Worm (Caenorhabditis elegans) whole organism, mixed stage, embryonic: ENCODE data around the gene W04G3.13.

Experiments
- blmp-1 ChIP-seq: fragments of 150-350 bp; optimal IDR thresholded peaks from 2 replicates; lab custom pipeline; 2014; ENCODE audit warnings: missing biosample characterization, missing genetic modification characterization
- elt-1 ChIP-seq: sonication (generic microtip); optimal IDR thresholded peaks from 2 replicates; lab custom pipeline; 2017; ENCODE audit warnings: missing genetic modification characterization, mild to moderate bottlenecking, missing compliant biosample characterization, antibody characterized with exemption, moderate library complexity, borderline replicate concordance; ENCODE audit not compliant: insufficient read depth
- ham-2 ChIP-seq: fragments of 200-800 bp; sonication (Bioruptor generic); optimal IDR thresholded peaks from 2 replicates; lab custom pipeline; 2018; ENCODE audit warnings: mild to moderate bottlenecking, missing genetic modification characterization, missing compliant biosample characterization
- mep-1 ChIP-seq: fragments of 150-350 bp; optimal IDR thresholded peaks from 2 replicates; lab custom pipeline; 2017; ENCODE audit warnings: missing biosample characterization, missing genetic modification reagents, missing genetic modification characterization, inconsistent platforms
- nhr-28 ChIP-seq: fragments of 150-350 bp; optimal IDR thresholded peaks from 2 replicates; lab custom pipeline; 2014; ENCODE audit warnings: missing biosample characterization, missing genetic modification characterization
- sptf-1 ChIP-seq: sonication (generic microtip); optimal IDR thresholded peaks from 2 replicates; lab custom pipeline; 2017; ENCODE audit warnings: mild to moderate bottlenecking, missing genetic modification characterization, moderate library complexity, missing compliant biosample characterization
- zip-8 ChIP-seq: fragments of 150-350 bp; optimal IDR thresholded peaks from 2 replicates; lab custom pipeline; 2014; ENCODE audit warnings: missing biosample characterization, missing genetic modification characterization
- ztf-11 ChIP-seq: fragments of 150-350 bp; optimal IDR thresholded peaks from 2 replicates; lab custom pipeline; 2014; ENCODE audit warnings: missing biosample characterization, missing genetic modification characterization

DNA sequence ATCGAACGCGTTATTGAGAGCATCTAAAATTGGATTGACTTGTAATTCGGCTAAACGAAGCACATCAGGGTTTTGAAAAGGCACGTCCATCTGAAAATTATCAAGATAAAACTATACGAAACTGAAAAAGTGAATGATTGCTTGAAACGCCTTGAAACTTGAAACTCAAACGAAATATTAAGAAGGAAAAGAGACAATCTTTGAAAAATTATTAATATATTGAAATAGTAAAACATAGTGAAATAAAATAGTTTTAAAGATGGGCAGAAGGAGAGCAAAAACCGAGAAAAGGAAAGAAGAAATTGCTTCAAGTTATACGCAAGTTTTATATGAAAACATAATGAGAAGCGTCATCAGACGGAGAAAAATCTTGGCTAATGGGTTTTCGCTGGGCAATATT, 18.5 kb upstream of the W04G3.13 start, which contains the start of gene W02H3.3:
- TF ChIP-seq mep-1, result no peak
- TF ChIP-seq nhr-28 (tag; lab: Kevin White, UChicago), result no peak
- TF ChIP-seq ztf-11 (tag; lab: Kevin White, UChicago), result no peak
- TF ChIP-seq sptf-1 (tag; lab: Kevin White, UChicago), result no peak
- no peak for TF ChIP-seq ham-2 (GFP tag; lab: Kevin White, UChicago)
- TF ChIP-seq blmp-1, result no peak
- no peak for TF ChIP-seq elt-1 (tag; lab: Kevin White, UChicago)
- no peak for TF ChIP-seq zip-8 (tag; lab: Kevin White, UChicago)
